Worm (Caenorhabditis elegans) whole organism, midembryonic: ENCODE data around the gene myrf-2.

Experiments used
- T22C8.4 ChIP-seq: fragments of 200-800 bp; sonication (Bioruptor generic); IDR thresholded peaks from 2 replicates; pipeline ENCODE4 v1.3.6; 2022; ENCODE audit warnings: missing genetic modification characterization, missing compliant biosample characterization
- cog-1 ChIP-seq: sonication (generic microtip); optimal IDR thresholded peaks from 2 replicates; lab custom pipeline; 2016; ENCODE audit warnings: missing genetic modification characterization, missing compliant biosample characterization
- flt-1 ChIP-seq: fragments of 200-800 bp; sonication (Bioruptor generic); IDR thresholded peaks from 2 replicates; pipeline ENCODE4 v1.3.6; 2022; ENCODE audit warnings: missing genetic modification characterization, missing compliant biosample characterization
- klf-2 ChIP-seq: fragments of 200-800 bp; sonication (Bioruptor generic); conservative IDR thresholded peaks from 2 replicates; pipeline ENCODE4 v1.3.6; 2022; ENCODE audit warnings: missing genetic modification reagents, missing genetic modification characterization, missing compliant biosample characterization
- med-1 ChIP-seq: sonication (generic microtip); optimal IDR thresholded peaks from 2 replicates; lab custom pipeline; 2017; ENCODE audit warnings: missing genetic modification characterization, mild to moderate bottlenecking, missing compliant biosample characterization, antibody characterized with exemption, missing genetic modification reagents; ENCODE audit not compliant: insufficient read depth
- ref-1 ChIP-seq: fragments of 200-800 bp; sonication (Bioruptor generic); conservative IDR thresholded peaks from 2 replicates; pipeline ENCODE4 v1.3.6; 2022; ENCODE audit warnings: missing genetic modification reagents, missing genetic modification characterization, missing compliant biosample characterization
- tab-1 ChIP-seq: fragments of 200-800 bp; sonication (Bioruptor generic); IDR thresholded peaks from 2 replicates; pipeline ENCODE4 v1.3.6; 2022; ENCODE audit warnings: missing genetic modification characterization, missing compliant biosample characterization
- ztf-23 ChIP-seq: fragments of 200-800 bp; sonication (Bioruptor generic); IDR thresholded peaks from 2 replicates; pipeline ENCODE4 v1.3.6; 2022; ENCODE audit warnings: missing genetic modification reagents, missing genetic modification characterization, missing compliant biosample characterization
- ztf-29 ChIP-seq: fragments of 200-800 bp; sonication (Bioruptor generic); IDR thresholded peaks from 2 replicates; pipeline ENCODE4 v1.3.6; 2022; ENCODE audit warnings: missing genetic modification reagents, missing genetic modification characterization, missing compliant biosample characterization

DNA sequence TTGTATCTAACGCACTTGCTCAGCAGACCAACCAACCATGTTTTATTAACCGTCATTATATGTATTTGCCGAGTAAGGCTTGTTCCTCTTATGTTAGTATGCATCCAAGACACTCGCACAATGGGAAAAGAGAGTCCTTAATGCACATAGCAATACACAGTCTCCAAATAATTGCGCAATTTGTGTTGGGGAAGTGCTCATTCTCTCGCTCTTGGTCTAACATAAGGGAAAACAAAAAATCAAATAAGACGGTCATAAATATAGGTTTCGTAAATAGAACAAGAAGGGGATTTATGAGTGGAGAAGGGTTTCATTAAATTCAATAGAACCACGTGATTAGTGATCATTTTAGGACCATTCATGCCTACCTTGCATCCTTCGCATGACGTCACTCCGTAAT, 9.3 kb upstream of the myrf-2 start:
- TF ChIP-seq tab-1 (GFP tag; lab: Robert Waterston, UW) (no peak), ztf-29 (GFP tag; lab: Robert Waterston, UW) (no peak), ref-1 (GFP tag; lab: Robert Waterston, UW) (no peak), flt-1 (GFP tag; lab: Robert Waterston, UW) (no peak), med-1 (GFP tag; lab: Kevin White, UChicago) (no peak), T22C8.4 (GFP tag; lab: Robert Waterston, UW) (no peak), ztf-23 (GFP tag; lab: Robert Waterston, UW) (no peak), klf-2 (GFP tag; lab: Robert Waterston, UW) (no peak), cog-1 (tag; lab: Kevin White, UChicago) (no peak)
